Worm (Caenorhabditis elegans) whole organism, L4/young adult: Measurements from ENCODE around the gene pals-26.

Experiments
- W03F9.2 ChIP-seq: fragments of 150-350 bp; optimal IDR thresholded peaks from 2 replicates; lab custom pipeline; 2014; ENCODE audit warnings: missing biosample characterization, missing genetic modification characterization
- dao-5 ChIP-seq: sonication (generic microtip); optimal IDR thresholded peaks from 2 replicates; lab custom pipeline; 2016; ENCODE audit warnings: missing genotype, missing genetic modification characterization, moderate library complexity, missing compliant biosample characterization
- him-1 ChIP-seq: sonication (generic microtip); optimal IDR thresholded peaks from 2 replicates; lab custom pipeline; 2016; ENCODE audit warnings: missing genotype, missing genetic modification reagents, missing genetic modification characterization, missing compliant biosample characterization

pals-26 gene

DNA sequence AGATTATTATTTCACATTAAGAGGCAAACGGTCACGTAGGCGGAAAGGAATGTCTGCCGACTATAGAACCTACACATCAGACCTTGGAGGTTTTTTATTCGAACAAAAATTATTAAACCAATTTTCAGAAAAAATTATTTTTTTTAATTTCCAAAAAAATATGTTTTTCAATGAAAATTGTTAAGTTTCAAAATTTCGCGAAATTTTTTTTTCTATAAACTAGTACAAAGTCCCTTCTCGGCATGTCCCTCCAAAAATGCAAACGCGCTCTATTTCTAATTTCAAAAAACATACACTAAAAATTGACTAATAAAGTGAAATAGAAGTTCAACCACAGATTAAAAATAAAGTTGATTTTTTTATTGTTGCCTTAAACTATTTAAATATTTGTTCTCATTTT is 10.0 kb upstream of the pals-26 start, which contains the start of gene ckb-1:
Gene ckb-1, plus strand, starts transcription at position 301 of the 400 bp plus-strand sequence.
- no peak for TF ChIP-seq W03F9.2 (tag; lab: Kevin White, UChicago)
- TF ChIP-seq dao-5 (tag; lab: Kevin White, UChicago) = no peak
- no peak for TF ChIP-seq him-1 (tag; lab: Kevin White, UChicago)

ce11 chrIII:4367649-4368048 is 7.3 kb upstream of the pals-26 start, which contains the start of gene ckb-2:
Gene ckb-2 (plus strand): TSS chrIII:4367949.
- TF ChIP-seq W03F9.2 (tag; lab: Kevin White, UChicago) (no peak), dao-5 (tag; lab: Kevin White, UChicago) (no peak), him-1 (tag; lab: Kevin White, UChicago) (no peak)

DNA sequence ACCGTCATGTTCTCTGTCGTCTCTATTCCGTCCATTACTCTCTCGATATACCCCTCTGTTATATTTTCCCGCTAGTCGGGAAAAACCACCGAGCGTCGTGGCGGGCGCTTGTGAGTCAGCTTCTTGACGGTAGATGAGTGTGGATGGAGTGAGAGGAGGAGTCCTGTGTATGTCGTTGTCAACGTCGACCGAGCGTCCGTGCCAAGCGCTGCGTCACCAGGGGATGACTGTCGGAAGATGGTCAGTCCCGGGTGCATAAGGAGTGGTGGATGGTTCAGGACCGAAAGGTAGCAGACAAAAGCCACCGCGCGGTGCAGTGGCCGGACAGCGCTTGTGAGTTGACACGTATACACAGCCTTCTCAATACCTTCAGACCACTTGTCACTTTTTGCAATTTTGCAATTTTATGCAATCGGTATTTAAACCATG is 5.6 kb upstream of the pals-26 start:
- peak; percentile 75 for TF ChIP-seq dao-5 (tag; lab: Kevin White, UChicago)

- TF ChIP-seq him-1 (tag; lab: Kevin White, UChicago) (no peak), dao-5 (tag; lab: Kevin White, UChicago) (no peak), W03F9.2 (tag; lab: Kevin White, UChicago) (no peak)
Observed at ce11 chrIII:4370585-4370984, 4.4 kb upstream of the pals-26 start, which contains the start of gene ckb-3. Gene ckb-3 (plus strand): TSS chrIII:4370885.

- TF ChIP-seq him-1 (tag; lab: Kevin White, UChicago) (no peak), dao-5 (tag; lab: Kevin White, UChicago) (no peak), W03F9.2 (tag; lab: Kevin White, UChicago) (no peak)
Observed at ce11 chrIII:4372894-4373293, 2.1 kb upstream of the pals-26 start.

- TF ChIP-seq W03F9.2 (tag; lab: Kevin White, UChicago) (no peak), dao-5 (tag; lab: Kevin White, UChicago) (no peak), him-1 (tag; lab: Kevin White, UChicago) (no peak)
Observed at ce11 chrIII:4379717-4380116, 4.8 kb downstream of the pals-26 start, which contains the start of gene B0284.3. Gene B0284.3 (minus strand): TSS chrIII:4379817.

ce11 chrIII:4380835-4381234 is 5.9 kb downstream of the pals-26 start:
- TF ChIP-seq W03F9.2 (tag; lab: Kevin White, UChicago) (no peak), dao-5 (tag; lab: Kevin White, UChicago) (no peak), him-1 (tag; lab: Kevin White, UChicago) (no peak)

DNA sequence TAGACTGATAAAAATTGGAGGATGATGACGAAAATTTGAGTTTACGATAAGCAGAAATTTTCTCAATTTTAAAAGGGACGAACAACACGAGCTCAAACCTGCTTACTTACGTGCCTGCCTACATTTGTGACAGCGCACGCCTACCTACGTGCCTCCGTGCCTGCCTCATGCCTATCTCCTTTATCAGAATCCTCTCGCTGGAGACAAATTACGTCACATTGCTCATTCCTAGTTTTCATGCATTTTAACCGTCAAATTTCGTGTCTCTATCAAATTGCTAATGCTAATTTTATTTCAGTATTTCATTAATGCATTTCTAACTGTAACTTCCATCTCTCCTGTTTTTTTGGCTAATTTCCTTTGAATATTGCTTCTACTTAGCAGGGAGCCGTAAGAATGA is 6.4 kb downstream of the pals-26 start, which contains the start of gene pals-27:
Gene pals-27, plus strand, starts transcription at position 301 of the 400 bp plus-strand sequence.
- no peak for TF ChIP-seq him-1 (tag; lab: Kevin White, UChicago)
- no peak for TF ChIP-seq dao-5 (tag; lab: Kevin White, UChicago)
- no peak for TF ChIP-seq W03F9.2 (tag; lab: Kevin White, UChicago)

ce11 chrIII:4382118-4382517 is 7.2 kb downstream of the pals-26 start:
- TF ChIP-seq W03F9.2 (tag; lab: Kevin White, UChicago) (no peak), him-1 (tag; lab: Kevin White, UChicago) (no peak), dao-5 (tag; lab: Kevin White, UChicago) (no peak)

DNA sequence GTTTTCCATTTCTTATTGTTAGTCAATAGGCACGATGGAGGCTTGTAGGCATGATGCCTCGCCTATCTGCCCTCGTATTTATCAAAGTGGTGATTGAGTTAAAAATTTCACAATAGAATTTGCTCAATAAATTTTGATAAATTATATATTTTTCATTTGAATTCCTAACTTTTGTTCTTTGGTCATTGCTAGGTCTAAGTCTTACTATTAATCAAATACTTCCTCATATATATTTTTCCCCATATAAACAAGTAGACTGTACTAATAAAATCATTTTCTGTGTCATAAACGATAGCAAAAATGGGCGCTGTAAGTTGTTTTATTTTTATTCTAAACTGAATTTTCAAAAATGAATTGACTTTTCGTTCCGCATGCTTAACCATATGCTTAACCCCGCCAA is 9.5 kb downstream of the pals-26 start, which contains the start of gene pals-28:
Gene pals-28, plus strand, starts transcription at position 301 of the 400 bp plus-strand sequence.
- TF ChIP-seq W03F9.2 (tag; lab: Kevin White, UChicago) = no peak
- no peak for TF ChIP-seq him-1 (tag; lab: Kevin White, UChicago)
- TF ChIP-seq dao-5 (tag; lab: Kevin White, UChicago) = no peak

ce11 chrIII:4390421-4390820 is 15.5 kb downstream of the pals-26 start:
- TF ChIP-seq him-1 (tag; lab: Kevin White, UChicago) (no peak), W03F9.2 (tag; lab: Kevin White, UChicago) (no peak), dao-5 (tag; lab: Kevin White, UChicago) (no peak)

ce11 chrIII:4391319-4391718 is 16.4 kb downstream of the pals-26 start:
- no peak for TF ChIP-seq W03F9.2 (tag; lab: Kevin White, UChicago)
- TF ChIP-seq dao-5 (tag; lab: Kevin White, UChicago) = no peak
- TF ChIP-seq him-1 (tag; lab: Kevin White, UChicago) = no peak

- TF ChIP-seq him-1 (tag; lab: Kevin White, UChicago) (no peak), dao-5 (tag; lab: Kevin White, UChicago) (no peak), W03F9.2 (tag; lab: Kevin White, UChicago) (no peak)
Observed at ce11 chrIII:4391938-4392337, 17.0 kb downstream of the pals-26 start.

DNA sequence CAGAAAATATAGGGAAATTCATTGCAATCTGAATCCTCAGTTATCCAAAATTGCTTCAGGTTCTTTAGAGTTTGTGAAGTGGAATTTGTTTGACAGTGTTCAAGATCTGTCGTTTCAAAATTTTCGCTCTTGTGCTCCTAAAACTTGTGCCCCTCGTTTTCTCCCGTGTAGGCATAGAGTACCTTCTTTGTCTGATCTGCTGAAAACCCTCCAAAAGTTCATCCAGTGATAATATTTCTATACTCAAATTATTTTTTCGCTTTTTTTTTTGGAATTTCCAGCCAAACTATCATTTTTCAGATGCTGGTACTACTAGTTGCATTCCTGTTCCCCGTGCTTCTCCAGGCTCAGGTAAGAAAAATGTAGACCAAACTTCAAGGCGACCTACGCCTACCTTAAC is 19.5 kb downstream of the pals-26 start, which contains the start of gene R07E5.4:
Gene R07E5.4, plus strand, starts transcription at position 301 of the 400 bp plus-strand sequence.
- TF ChIP-seq him-1 (tag; lab: Kevin White, UChicago) (no peak), dao-5 (tag; lab: Kevin White, UChicago) (no peak), W03F9.2 (tag; lab: Kevin White, UChicago) (no peak)
